Worm (Caenorhabditis elegans): ENCODE results near the gene pnc-1.
A peak's percentile ranks its signal among the peaks of the same experiment; 100 is the strongest.

The pnc-1 gene

ce11 chrIV:192046-192445, 7.8 kb downstream of the pnc-1 start, which contains the start of gene Y38C1AA.12:
Gene Y38C1AA.12, plus strand, starts transcription at chrIV:192256.
- TF ChIP-seq dmd-4 (tag; optimal IDR thresholded peaks at IDR 0.05; ENCODE audit: borderline replicate concordance) (no peak), pqm-1 (tag; optimal IDR thresholded peaks at IDR 0.05) (peak; percentile 28), ceh-24 (tag; optimal IDR thresholded peaks at IDR 0.05) (no peak), fkh-6 (tag; optimal IDR thresholded peaks at IDR 0.05) (peak; percentile 52), rnt-1 (tag; optimal IDR thresholded peaks at IDR 0.05) (peak; percentile 74), eyg-1 (tag; optimal IDR thresholded peaks at IDR 0.05) (peak; percentile 53), mec-3 (tag; optimal IDR thresholded peaks at IDR 0.05; ENCODE audit: borderline replicate concordance) (peak; percentile 56), tbx-7 (tag; optimal IDR thresholded peaks at IDR 0.05) (peak; percentile 92), hlh-6 (tag; optimal IDR thresholded peaks at IDR 0.05) (peak; percentile 39), elt-2 (tag; optimal IDR thresholded peaks at IDR 0.05) (peak; percentile 81), tbx-2 (tag; optimal IDR thresholded peaks at IDR 0.05) (peak; percentile 90), ceh-34 (tag; optimal IDR thresholded peaks at IDR 0.05) (peak; percentile 71), ztf-16 (tag; optimal IDR thresholded peaks at IDR 0.05) (peak; percentile 53), zip-5 (tag; optimal IDR thresholded peaks at IDR 0.05) (peak; percentile 89), hlh-30 (tag; optimal IDR thresholded peaks at IDR 0.05; ENCODE audit: insufficient read depth) (no peak), F13H6.1 (tag; optimal IDR thresholded peaks at IDR 0.05) (peak; percentile 63), ceh-6 (GFP tag; optimal IDR thresholded peaks at IDR 0.05) (no peak), ceh-19 (GFP tag; optimal IDR thresholded peaks at IDR 0.05) (no peak), hlh-15 (tag; optimal IDR thresholded peaks at IDR 0.05) (peak; percentile 44), sox-4 (tag; optimal IDR thresholded peaks at IDR 0.05) (no peak), sox-2 (GFP tag; IDR thresholded peaks at IDR 0.05) (no peak), hlh-13 (GFP tag; optimal IDR thresholded peaks at IDR 0.05) (no peak), hlh-8 (tag; optimal IDR thresholded peaks at IDR 0.05) (peak; percentile 91), ets-4 (tag; optimal IDR thresholded peaks at IDR 0.05) (peak; percentile 87), C08G9.2 (tag; optimal IDR thresholded peaks at IDR 0.05) (peak; percentile 94), ceh-48 (tag; optimal IDR thresholded peaks at IDR 0.05) (peak; percentile 11), ceh-14 (tag; optimal IDR thresholded peaks at IDR 0.05) (peak; percentile 65), Y22D7AL.16 (tag; optimal IDR thresholded peaks at IDR 0.05) (no peak), ahr-1 (tag; optimal IDR thresholded peaks at IDR 0.05) (peak; percentile 65), ceh-31 (tag; optimal IDR thresholded peaks at IDR 0.05) (peak; percentile 93), nfya-1 (tag; optimal IDR thresholded peaks at IDR 0.05) (peak; percentile 35), ref-2 (tag; optimal IDR thresholded peaks at IDR 0.05) (peak; percentile 89), syd-9 (tag; optimal IDR thresholded peaks at IDR 0.05) (no peak), unc-86 (tag; optimal IDR thresholded peaks at IDR 0.05) (peak; percentile 41), ttx-3 (tag; optimal IDR thresholded peaks at IDR 0.05) (peak; percentile 51), lim-6 (tag; optimal IDR thresholded peaks at IDR 0.05) (peak; percentile 58), unc-55 (GFP tag; optimal IDR thresholded peaks at IDR 0.05) (peak; percentile 67), ceh-22 (tag; optimal IDR thresholded peaks at IDR 0.05) (no peak), ceh-2 (tag; optimal IDR thresholded peaks at IDR 0.05) (peak; percentile 86), unc-42 (tag; optimal IDR thresholded peaks at IDR 0.05) (peak; percentile 32), fax-1 (tag; optimal IDR thresholded peaks at IDR 0.05) (peak; percentile 74), unc-3 (GFP tag; conservative IDR thresholded peaks at IDR 0.05) (peak; percentile 57), unc-3 (tag; optimal IDR thresholded peaks at IDR 0.05) (no peak), pha-2 (tag; optimal IDR thresholded peaks at IDR 0.05) (peak; percentile 65), ceh-18 (tag; optimal IDR thresholded peaks at IDR 0.05) (peak; percentile 56)

- TF ChIP-seq hlh-8 (tag; optimal IDR thresholded peaks at IDR 0.05), result no peak
- no peak for TF ChIP-seq nfya-1 (tag; optimal IDR thresholded peaks at IDR 0.05)
- no peak for TF ChIP-seq hlh-13 (GFP tag; optimal IDR thresholded peaks at IDR 0.05)
- no peak for TF ChIP-seq T23F11.4 (GFP tag; optimal IDR thresholded peaks at IDR 0.05)
- TF ChIP-seq unc-42 (tag; optimal IDR thresholded peaks at IDR 0.05), result no peak
- TF ChIP-seq tbx-7 (tag; optimal IDR thresholded peaks at IDR 0.05), result no peak
- no peak for TF ChIP-seq sox-2 (GFP tag; IDR thresholded peaks at IDR 0.05)
- no peak for TF ChIP-seq ceh-19 (GFP tag; optimal IDR thresholded peaks at IDR 0.05)
- no peak for TF ChIP-seq ama-1 (optimal IDR thresholded peaks at IDR 0.05)
- TF ChIP-seq elt-2 (tag; optimal IDR thresholded peaks at IDR 0.05), result no peak
- no peak for TF ChIP-seq unc-55 (GFP tag; optimal IDR thresholded peaks at IDR 0.05)
These were observed 10.2 kb downstream of the pnc-1 start, which contains the start of gene csn-3 for ce11 chrIV:194442-194841. Gene csn-3, plus strand, starts transcription at chrIV:194742.

Measured in whole organism, late embryonic.